Fruit fly (Drosophila melanogaster): Measurements from ENCODE around the gene SrpRbeta.

Gene SrpRbeta

DNA sequence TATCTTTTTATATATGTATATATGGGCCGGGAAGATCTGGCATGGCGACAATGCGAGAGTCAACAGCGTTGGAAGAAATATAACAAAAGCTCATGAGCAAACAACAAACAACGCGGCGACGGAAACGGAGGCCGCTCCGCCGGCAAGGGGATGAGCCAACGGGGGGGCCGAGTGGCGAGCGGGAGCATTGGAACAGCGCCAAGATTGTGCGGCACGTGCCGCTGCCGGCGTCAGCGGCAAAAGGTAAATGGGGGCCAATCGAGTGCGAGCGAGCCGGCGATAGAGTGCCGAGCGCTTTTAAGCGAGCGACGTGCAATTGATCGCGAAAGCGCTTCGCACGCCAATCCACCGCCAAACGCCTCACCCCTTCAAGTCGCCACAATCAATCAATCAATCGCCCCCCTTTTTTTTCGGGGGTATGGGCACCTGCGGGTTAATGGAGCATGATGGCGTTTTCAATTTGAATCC lies 23.5 kb downstream of the SrpRbeta start:
- TF ChIP-seq fru (GFP tag; optimal IDR thresholded peaks at IDR 0.05) (peak; percentile 63), jim (GFP tag; optimal IDR thresholded peaks at IDR 0.05) (peak; percentile 55), Hr83 (GFP tag; optimal IDR thresholded peaks at IDR 0.05; ENCODE audit: poor library complexity, severe bottlenecking) (peak; percentile 99), Vsx2 (GFP tag; optimal IDR thresholded peaks at IDR 0.05; ENCODE audit: partially characterized antibody) (no peak), Myc (optimal IDR thresholded peaks at IDR 0.05) (no peak), Abd-B (GFP tag; optimal IDR thresholded peaks at IDR 0.05) (no peak), rgr (GFP tag; optimal IDR thresholded peaks at IDR 0.05) (peak; percentile 86), Jra (GFP tag; optimal IDR thresholded peaks at IDR 0.05) (peak; percentile 54), Hnf4 (GFP tag; optimal IDR thresholded peaks at IDR 0.05) (peak; percentile 67), foxo (GFP tag; optimal IDR thresholded peaks at IDR 0.05) (peak in 1 of 2 experiments; percentile 64), ey (GFP tag; optimal IDR thresholded peaks at IDR 0.05) (peak; percentile 7), dmrt93B (GFP tag; optimal IDR thresholded peaks at IDR 0.05) (peak; percentile 39), Dfd (GFP tag; optimal IDR thresholded peaks at IDR 0.05) (no peak), CG32264 (GFP tag; optimal IDR thresholded peaks at IDR 0.05) (no peak), Dif (GFP tag; optimal IDR thresholded peaks at IDR 0.05; ENCODE audit: partially characterized antibody) (no peak), GATAd (GFP tag; optimal IDR thresholded peaks at IDR 0.05) (no peak), pan (optimal IDR thresholded peaks at IDR 0.05) (no peak), Sp1 (GFP tag; optimal IDR thresholded peaks at IDR 0.05) (peak; percentile 50), sage (GFP tag; optimal IDR thresholded peaks at IDR 0.05) (peak; percentile 58), sv (GFP tag; optimal IDR thresholded peaks at IDR 0.05) (no peak), HLH106 (tag; optimal IDR thresholded peaks at IDR 0.05) (peak; percentile 48), h (GFP tag; optimal IDR thresholded peaks at IDR 0.05) (peak; percentile 99), usp (GFP tag; optimal IDR thresholded peaks at IDR 0.05) (no peak), tai (GFP tag; optimal IDR thresholded peaks at IDR 0.05) (peak; percentile 89), dsf (GFP tag; optimal IDR thresholded peaks at IDR 0.05; ENCODE audit: borderline replicate concordance) (peak; percentile 30), woc (GFP tag; optimal IDR thresholded peaks at IDR 0.05) (no peak), N (GFP tag; optimal IDR thresholded peaks at IDR 0.05) (no peak), Mio (GFP tag; optimal IDR thresholded peaks at IDR 0.05) (no peak), CG9705 (GFP tag; optimal IDR thresholded peaks at IDR 0.05) (peak; percentile 42), Rel (GFP tag; optimal IDR thresholded peaks at IDR 0.05) (peak; percentile 11), Rel (tag; optimal IDR thresholded peaks at IDR 0.05) (peak; percentile 85), OdsH (GFP tag; optimal IDR thresholded peaks at IDR 0.05) (peak; percentile 78), CrebA (GFP tag; optimal IDR thresholded peaks at IDR 0.05; ENCODE audit: borderline replicate concordance) (peak; percentile 4), dl (GFP tag; optimal IDR thresholded peaks at IDR 0.05; ENCODE audit: insufficient read depth in 1 of 2, partially characterized antibody in 2 of 2) (no peak), brk (GFP tag; optimal IDR thresholded peaks at IDR 0.05) (peak; percentile 55), Hr78 (GFP tag; optimal IDR thresholded peaks at IDR 0.05) (no peak), lola (GFP tag; optimal IDR thresholded peaks at IDR 0.05) (no peak), psq (GFP tag; optimal IDR thresholded peaks at IDR 0.05) (peak; percentile 64), br (GFP tag; optimal IDR thresholded peaks at IDR 0.05) (peak; percentile 65)

DNA sequence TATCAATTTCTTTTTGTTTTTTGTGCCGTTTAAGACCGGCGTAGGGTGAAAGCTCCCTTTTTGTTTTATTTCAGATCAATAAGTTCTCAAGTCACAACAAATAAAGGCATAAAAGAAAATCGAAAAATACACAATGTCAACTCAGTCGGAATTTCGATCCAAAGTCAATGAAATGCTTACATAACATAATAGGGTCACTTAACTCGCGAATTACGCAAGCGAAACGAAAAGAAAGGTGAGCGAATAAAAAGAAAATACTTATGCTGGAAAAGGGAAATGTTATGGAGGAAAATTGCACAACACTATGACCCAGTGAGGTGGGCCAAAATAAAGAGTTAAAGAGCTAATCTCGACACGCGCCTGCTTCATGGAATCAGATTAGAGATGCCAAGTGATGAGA lies 24.1 kb downstream of the SrpRbeta start:
- TF ChIP-seq dmrt93B (GFP tag; optimal IDR thresholded peaks at IDR 0.05) (no peak), foxo (GFP tag; optimal IDR thresholded peaks at IDR 0.05) (no peak), brk (GFP tag; optimal IDR thresholded peaks at IDR 0.05) (no peak), sv (GFP tag; optimal IDR thresholded peaks at IDR 0.05) (no peak), CG9705 (GFP tag; optimal IDR thresholded peaks at IDR 0.05) (no peak), Dif (GFP tag; optimal IDR thresholded peaks at IDR 0.05; ENCODE audit: partially characterized antibody) (no peak), HLH106 (tag; optimal IDR thresholded peaks at IDR 0.05) (no peak), ey (GFP tag; optimal IDR thresholded peaks at IDR 0.05) (no peak), CG32264 (GFP tag; optimal IDR thresholded peaks at IDR 0.05) (no peak), fru (GFP tag; optimal IDR thresholded peaks at IDR 0.05) (no peak), br (GFP tag; optimal IDR thresholded peaks at IDR 0.05) (no peak), dl (GFP tag; optimal IDR thresholded peaks at IDR 0.05; ENCODE audit: insufficient read depth in 1 of 2, partially characterized antibody in 2 of 2) (no peak), Vsx2 (GFP tag; optimal IDR thresholded peaks at IDR 0.05; ENCODE audit: partially characterized antibody) (no peak), N (GFP tag; optimal IDR thresholded peaks at IDR 0.05) (no peak), h (GFP tag; optimal IDR thresholded peaks at IDR 0.05) (no peak), tai (GFP tag; optimal IDR thresholded peaks at IDR 0.05) (no peak), Abd-B (GFP tag; optimal IDR thresholded peaks at IDR 0.05) (no peak), Jra (GFP tag; optimal IDR thresholded peaks at IDR 0.05) (no peak)
